Worm (Caenorhabditis elegans) whole organism, late embryonic: Measurements from ENCODE around the gene fbxa-55.

Experiments
- ceh-22 ChIP-seq: sonication (generic microtip); optimal IDR thresholded peaks from 2 replicates; lab custom pipeline; 2017; ENCODE audit warnings: missing biosample characterization, missing genetic modification characterization
- dve-1 ChIP-seq: sonication (generic microtip); optimal IDR thresholded peaks from 2 replicates; lab custom pipeline; 2017; ENCODE audit warnings: antibody characterized with exemption, mild to moderate bottlenecking, missing genetic modification characterization, missing compliant biosample characterization
- pat-9 ChIP-seq: fragments of 200-800 bp; sonication (Bioruptor generic); optimal IDR thresholded peaks from 2 replicates; lab custom pipeline; 2018; ENCODE audit warnings: mild to moderate bottlenecking, missing genetic modification characterization, moderate library complexity, missing compliant biosample characterization
- rnt-1 ChIP-seq: sonication (generic microtip); optimal IDR thresholded peaks from 2 replicates; lab custom pipeline; 2016; ENCODE audit warnings: missing genetic modification characterization, missing compliant biosample characterization
- sdc-2 ChIP-seq: sonication (generic microtip); optimal IDR thresholded peaks from 2 replicates; lab custom pipeline; 2016; ENCODE audit warnings: missing genotype, missing genetic modification characterization, missing compliant biosample characterization

- no peak for TF ChIP-seq rnt-1
- no peak for TF ChIP-seq ceh-22 (tag; lab: Kevin White, UChicago)
- no peak for TF ChIP-seq dve-1 (tag; lab: Kevin White, UChicago)
- TF ChIP-seq sdc-2 (tag; lab: Kevin White, UChicago) = no peak
- no peak for TF ChIP-seq pat-9 (tag; lab: Kevin White, UChicago)
Measured at ce11 chrIII:916897-917296, 19.0 kb downstream of the fbxa-55 start, which contains the start of gene idpp-13.
